Worm (Caenorhabditis elegans) whole organism, L1 larva: ENCODE data around the gene act-2.

Experiments
- F16B12.6 ChIP-seq: fragments of 150-350 bp; optimal IDR thresholded peaks from 2 replicates; lab custom pipeline; 2014; ENCODE audit warnings: missing biosample characterization, missing genetic modification characterization
- Y116A8C.19 ChIP-seq: sonication (generic microtip); optimal IDR thresholded peaks from 2 replicates; lab custom pipeline; 2016; ENCODE audit warnings: missing compliant biosample characterization, missing genetic modification characterization, borderline replicate concordance
- alr-1 ChIP-seq: fragments of 200-800 bp; sonication (Bioruptor generic); optimal IDR thresholded peaks from 2 replicates; lab custom pipeline; 2018; ENCODE audit warnings: borderline replicate concordance, mild to moderate bottlenecking, missing genetic modification characterization, missing compliant biosample characterization
- ama-1 ChIP-seq: fragments of 150-350 bp; optimal IDR thresholded peaks from 2 replicates; lab custom pipeline; 2014
- blmp-1 ChIP-seq: fragments of 150-350 bp; optimal IDR thresholded peaks from 2 replicates; lab custom pipeline; 2014; ENCODE audit warnings: missing biosample characterization, missing genetic modification characterization
- ceh-63 ChIP-seq: fragments of 200-800 bp; sonication (Bioruptor generic); optimal IDR thresholded peaks from 2 replicates; lab custom pipeline; 2018; ENCODE audit warnings: mild to moderate bottlenecking, missing genetic modification characterization, missing compliant biosample characterization
- ceh-8 ChIP-seq: fragments of 200-800 bp; sonication (Bioruptor generic); optimal IDR thresholded peaks from 2 replicates; lab custom pipeline; 2018; ENCODE audit warnings: mild to moderate bottlenecking, missing genetic modification characterization, moderate library complexity, missing compliant biosample characterization
- ceh-82 ChIP-seq, 3 experiments: fragments of 150-350 bp in 1 of 3; sonication (generic microtip) in 2 of 3; optimal IDR thresholded peaks; 2 replicates each; lab custom pipeline; 2014 to 2017; ENCODE audit warnings: missing biosample characterization in 3 of 3, missing genetic modification characterization in 3 of 3
- ceh-88 ChIP-seq: fragments of 200-800 bp; sonication (Bioruptor generic); IDR thresholded peaks from 2 replicates; pipeline ENCODE4 v1.3.6; 2022; ENCODE audit warnings: missing genetic modification characterization, missing compliant biosample characterization
- ces-1 ChIP-seq: fragments of 150-350 bp; optimal IDR thresholded peaks from 2 replicates; lab custom pipeline; 2014; ENCODE audit warnings: missing biosample characterization, missing genetic modification reagents, missing genetic modification characterization
- dpl-1 ChIP-seq, 3 experiments: fragments of 150-350 bp in 2 of 3; sonication (generic microtip) in 1 of 3; optimal IDR thresholded peaks; 2 replicates each; lab custom pipeline; 2014 to 2017; ENCODE audit warnings: missing biosample characterization in 3 of 3, missing genetic modification characterization in 3 of 3, missing genetic modification reagents in 3 of 3
- egl-27 ChIP-seq, 2 experiments: fragments of 150-350 bp in 1 of 2; sonication (generic microtip); optimal IDR thresholded peaks; 3 replicates each; lab custom pipeline; 2017 to 2018; ENCODE audit warnings: missing biosample characterization in 2 of 2, missing genetic modification characterization in 2 of 2, missing genetic modification reagents in 2 of 2
- elt-2 ChIP-seq: sonication (generic microtip); optimal IDR thresholded peaks from 2 replicates; lab custom pipeline; 2016; ENCODE audit warnings: missing genetic modification characterization, mild to moderate bottlenecking, inconsistent platforms, missing compliant biosample characterization, missing genetic modification reagents
- elt-3 ChIP-seq, 6 experiments: fragments of 150-350 bp in 1 of 6; sonication (generic microtip); optimal IDR thresholded peaks; 2 replicates each; lab custom pipeline; 2017 to 2018; ENCODE audit warnings: missing biosample characterization in 6 of 6, missing genetic modification characterization in 6 of 6, inconsistent platforms in 1 of 6
- fkh-10 ChIP-seq: sonication (generic microtip); optimal IDR thresholded peaks from 2 replicates; lab custom pipeline; 2017; ENCODE audit warnings: missing biosample characterization, missing genetic modification reagents, missing genetic modification characterization
- fkh-4 ChIP-seq: sonication (generic microtip); optimal IDR thresholded peaks from 2 replicates; lab custom pipeline; 2016; ENCODE audit warnings: missing compliant biosample characterization, missing genetic modification characterization, borderline replicate concordance
- hlh-17 ChIP-seq: fragments of 200-800 bp; sonication (Bioruptor generic); optimal IDR thresholded peaks from 2 replicates; lab custom pipeline; 2018; ENCODE audit warnings: missing genetic modification characterization, mild to moderate bottlenecking, missing compliant biosample characterization, moderate library complexity, borderline replicate concordance
- isw-1 ChIP-seq: fragments of 200-800 bp; sonication (Bioruptor generic); IDR thresholded peaks from 2 replicates; pipeline ENCODE4 v1.3.6; 2022; ENCODE audit warnings: missing genetic modification characterization, missing compliant biosample characterization
- jun-1 ChIP-seq: fragments of 150-350 bp; optimal IDR thresholded peaks from 2 replicates; lab custom pipeline; 2014; ENCODE audit warnings: missing biosample characterization, missing genetic modification reagents, missing genetic modification characterization
- lin-14 ChIP-seq: fragments of 200-800 bp; sonication (Bioruptor generic); optimal IDR thresholded peaks from 2 replicates; lab custom pipeline; 2018; ENCODE audit warnings: mild to moderate bottlenecking, missing genetic modification characterization, moderate library complexity, missing compliant biosample characterization
- lin-35 ChIP-seq, 2 experiments: fragments of 150-350 bp; optimal IDR thresholded peaks; 2 replicates each; lab custom pipeline; 2014; ENCODE audit warnings: missing biosample characterization in 2 of 2, missing genetic modification characterization in 2 of 2, missing genetic modification reagents in 2 of 2
- lin-39 ChIP-seq: fragments of 150-350 bp; optimal IDR thresholded peaks from 2 replicates; lab custom pipeline; 2014; ENCODE audit warnings: missing biosample characterization, missing genetic modification reagents, missing genetic modification characterization
- lir-3 ChIP-seq: sonication (generic microtip); optimal IDR thresholded peaks from 2 replicates; lab custom pipeline; 2016; ENCODE audit warnings: mild to moderate bottlenecking, missing genetic modification characterization, moderate library complexity, missing compliant biosample characterization; ENCODE audit not compliant: poor library complexity
- mdl-1 ChIP-seq, 2 experiments: fragments of 150-350 bp; optimal IDR thresholded peaks; 2 replicates each; lab custom pipeline; 2014 to 2017; ENCODE audit warnings: missing biosample characterization in 2 of 2, missing genetic modification characterization in 2 of 2, inconsistent platforms in 1 of 2
- mef-2 ChIP-seq: fragments of 150-350 bp; optimal IDR thresholded peaks from 2 replicates; lab custom pipeline; 2014; ENCODE audit warnings: missing biosample characterization, missing genetic modification characterization
- nhr-12 ChIP-seq: sonication (generic microtip); optimal IDR thresholded peaks from 2 replicates; lab custom pipeline; 2017; ENCODE audit warnings: missing biosample characterization, missing genetic modification characterization
- nhr-19 ChIP-seq: fragments of 200-800 bp; sonication (Bioruptor generic); conservative IDR thresholded peaks from 2 replicates; pipeline ENCODE4 v1.3.6; 2022; ENCODE audit warnings: missing genetic modification characterization, missing compliant biosample characterization
- nhr-20 ChIP-seq: sonication (generic microtip); optimal IDR thresholded peaks from 2 replicates; lab custom pipeline; 2016; ENCODE audit warnings: mild to moderate bottlenecking, missing genetic modification characterization, missing compliant biosample characterization
- nhr-28 ChIP-seq: fragments of 150-350 bp; optimal IDR thresholded peaks from 2 replicates; lab custom pipeline; 2014; ENCODE audit warnings: missing biosample characterization, missing genetic modification characterization
- nhr-47 ChIP-seq: sonication (generic microtip); optimal IDR thresholded peaks from 2 replicates; lab custom pipeline; 2016; ENCODE audit warnings: mild to moderate bottlenecking, missing genetic modification characterization, moderate library complexity, missing compliant biosample characterization
- nhr-71 ChIP-seq: sonication (generic microtip); optimal IDR thresholded peaks from 2 replicates; lab custom pipeline; 2016; ENCODE audit warnings: mild to moderate bottlenecking, missing genetic modification characterization, moderate library complexity, missing compliant biosample characterization
- nhr-90 ChIP-seq: sonication (generic microtip); optimal IDR thresholded peaks from 2 replicates; lab custom pipeline; 2016; ENCODE audit warnings: mild to moderate bottlenecking, missing genetic modification characterization, missing compliant biosample characterization; ENCODE audit not compliant: poor library complexity
- pax-3 ChIP-seq: fragments of 200-800 bp; sonication (Bioruptor generic); optimal IDR thresholded peaks from 2 replicates; lab custom pipeline; 2018; ENCODE audit warnings: mild to moderate bottlenecking, missing genetic modification characterization, moderate library complexity, missing compliant biosample characterization
- rnt-1 ChIP-seq: sonication (generic microtip); optimal IDR thresholded peaks from 2 replicates; lab custom pipeline; 2016; ENCODE audit warnings: mild to moderate bottlenecking, missing genetic modification characterization, moderate library complexity, missing compliant biosample characterization
- snpc-4 ChIP-seq: fragments of 150-350 bp; optimal IDR thresholded peaks from 2 replicates; lab custom pipeline; 2014; ENCODE audit warnings: missing biosample characterization, missing genetic modification characterization
- sox-4 ChIP-seq: sonication (generic microtip); optimal IDR thresholded peaks from 2 replicates; lab custom pipeline; 2016; ENCODE audit warnings: missing genetic modification characterization, missing compliant biosample characterization
- sup-37 ChIP-seq: fragments of 200-800 bp; sonication (Bioruptor generic); optimal IDR thresholded peaks from 2 replicates; lab custom pipeline; 2018; ENCODE audit warnings: mild to moderate bottlenecking, missing genetic modification characterization, missing compliant biosample characterization
- swsn-7 ChIP-seq: sonication (generic microtip); optimal IDR thresholded peaks from 2 replicates; lab custom pipeline; 2016; ENCODE audit warnings: missing genetic modification characterization, missing compliant biosample characterization
- unc-130 ChIP-seq: fragments of 150-350 bp; optimal IDR thresholded peaks from 2 replicates; lab custom pipeline; 2017; ENCODE audit warnings: missing biosample characterization, missing genetic modification characterization, inconsistent platforms
- unc-30 ChIP-seq: sonication (generic microtip); optimal IDR thresholded peaks from 2 replicates; lab custom pipeline; 2017; ENCODE audit warnings: missing biosample characterization, missing genetic modification characterization
- unc-62 ChIP-seq: fragments of 150-350 bp; optimal IDR thresholded peaks from 2 replicates; lab custom pipeline; 2014; ENCODE audit warnings: missing biosample characterization, missing genetic modification reagents, missing genetic modification characterization
- zag-1 ChIP-seq: fragments of 150-350 bp; optimal IDR thresholded peaks from 2 replicates; lab custom pipeline; 2014; ENCODE audit warnings: missing biosample characterization, missing genetic modification characterization
- ztf-11 ChIP-seq, 2 experiments: sonication (generic microtip); optimal IDR thresholded peaks; 2 replicates each; lab custom pipeline; 2016 to 2017; ENCODE audit warnings: missing genetic modification characterization in 2 of 2, missing biosample characterization in 1 of 2, missing compliant biosample characterization in 1 of 2

Gene act-2

DNA sequence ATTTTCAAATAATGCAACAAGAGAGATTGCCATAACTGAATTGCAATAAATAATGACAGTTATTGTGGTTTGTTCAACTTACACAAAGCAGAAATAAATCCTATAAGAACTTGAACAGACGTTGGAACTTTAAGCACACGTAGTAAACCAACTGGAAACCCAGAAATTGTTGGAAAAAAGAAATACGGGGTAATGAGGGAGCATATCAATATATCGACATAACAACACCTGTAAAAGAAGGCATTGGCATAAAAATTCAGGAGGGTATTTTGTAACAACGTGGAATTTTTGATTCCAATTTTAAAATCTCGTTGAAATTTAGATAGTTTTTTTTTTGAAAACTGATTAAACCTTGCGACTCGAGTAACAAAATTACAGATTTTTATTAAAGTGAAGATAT, 21.5 kb downstream of the act-2 start:
- TF ChIP-seq zag-1 (no peak), elt-3 (tag; optimal IDR thresholded peaks at IDR 0.05; lab: Kevin White, UChicago) (no peak), Y116A8C.19 (tag; lab: Kevin White, UChicago) (no peak), mef-2 (tag; lab: Kevin White, UChicago) (no peak), unc-30 (tag; lab: Kevin White, UChicago) (no peak), nhr-28 (no peak), nhr-19 (GFP tag; lab: Robert Waterston, UW) (no peak), elt-2 (no peak)

ce11 chrV:11053827-11054226, 24.1 kb downstream of the act-2 start, which contains the start of gene T04C12.7:
T04C12.7 (plus strand) TSS chrV:11054127.
- TF ChIP-seq alr-1 (tag; lab: Kevin White, UChicago) = no peak
- no peak for TF ChIP-seq egl-27 (tag; optimal IDR thresholded peaks at IDR 0.05; lab: Kevin White, UChicago)
- no peak for TF ChIP-seq zag-1
- no peak for TF ChIP-seq unc-62
- no peak for TF ChIP-seq ama-1 (lab: Kevin White, UChicago)
- no peak for TF ChIP-seq fkh-10 (GFP tag; lab: Kevin White, UChicago)
- TF ChIP-seq F16B12.6 (tag; lab: Kevin White, UChicago) = no peak
- no peak for TF ChIP-seq rnt-1 (tag; lab: Kevin White, UChicago)
- no peak for TF ChIP-seq ces-1 (GFP tag; lab: Kevin White, UChicago)
- TF ChIP-seq sup-37 (GFP tag; lab: Kevin White, UChicago) = no peak
- TF ChIP-seq mdl-1 (tag; optimal IDR thresholded peaks at IDR 0.05; lab: Kevin White, UChicago) = no peak

ce11 chrV:11051921-11052320, 26.0 kb downstream of the act-2 start, which contains the start of gene T04C12.33:
T04C12.33 (plus strand) TSS chrV:11052221.
- TF ChIP-seq nhr-71 (tag; lab: Kevin White, UChicago) (peak; percentile 13), mdl-1 (tag; optimal IDR thresholded peaks at IDR 0.05; lab: Kevin White, UChicago) (no peak), nhr-20 (tag; lab: Kevin White, UChicago) (no peak), fkh-10 (GFP tag; lab: Kevin White, UChicago) (no peak)

ce11 chrV:11048678-11049077, 29.3 kb downstream of the act-2 start, which contains the start of gene srh-74:
srh-74 (minus strand) TSS chrV:11048778.
- TF ChIP-seq elt-3 (tag; optimal IDR thresholded peaks at IDR 0.05; lab: Kevin White, UChicago) (no peak), unc-30 (tag; lab: Kevin White, UChicago) (no peak), nhr-12 (tag; lab: Kevin White, UChicago) (no peak), ztf-11 (tag; optimal IDR thresholded peaks at IDR 0.05; lab: Kevin White, UChicago) (no peak), Y116A8C.19 (tag; lab: Kevin White, UChicago) (no peak), dpl-1 (GFP tag; optimal IDR thresholded peaks at IDR 0.05; lab: Kevin White, UChicago) (no peak), nhr-19 (GFP tag; lab: Robert Waterston, UW) (no peak), snpc-4 (tag; lab: Kevin White, UChicago) (no peak), F16B12.6 (tag; lab: Kevin White, UChicago) (no peak), ceh-82 (tag; optimal IDR thresholded peaks at IDR 0.05; lab: Kevin White, UChicago) (no peak), lin-14 (GFP tag; lab: Kevin White, UChicago) (no peak), ceh-63 (no peak), isw-1 (GFP tag; lab: Robert Waterston, UW) (no peak), fkh-10 (GFP tag; lab: Kevin White, UChicago) (no peak), ama-1 (lab: Kevin White, UChicago) (no peak), lir-3 (tag; lab: Kevin White, UChicago) (no peak), pax-3 (no peak)

ce11 chrV:11046730-11047129, 31.2 kb downstream of the act-2 start, which contains the start of gene dhs-18:
dhs-18 (minus strand) TSS chrV:11046833.
- TF ChIP-seq lin-39 (no peak), jun-1 (no peak), swsn-7 (tag; lab: Kevin White, UChicago) (no peak), fkh-4 (tag; lab: Kevin White, UChicago) (no peak), ceh-88 (GFP tag; lab: Robert Waterston, UW) (no peak), unc-130 (tag; lab: Kevin White, UChicago) (no peak), ztf-11 (tag; optimal IDR thresholded peaks at IDR 0.05; lab: Kevin White, UChicago) (no peak), hlh-17 (GFP tag; lab: Kevin White, UChicago) (no peak), nhr-20 (tag; lab: Kevin White, UChicago) (peak; percentile 73), blmp-1 (tag; lab: Kevin White, UChicago) (no peak), ces-1 (GFP tag; lab: Kevin White, UChicago) (no peak), lin-35 (GFP tag; optimal IDR thresholded peaks at IDR 0.05; lab: Kevin White, UChicago) (peak in 1 of 2 experiments; percentile 6), sox-4 (tag; lab: Kevin White, UChicago) (no peak), nhr-47 (tag; lab: Kevin White, UChicago) (no peak), ceh-8 (GFP tag; lab: Kevin White, UChicago) (no peak), mdl-1 (tag; optimal IDR thresholded peaks at IDR 0.05; lab: Kevin White, UChicago) (no peak), nhr-90 (tag; lab: Kevin White, UChicago) (no peak)
